Worm (Caenorhabditis elegans) whole organism, L4 larva: ENCODE results near the gene npr-8.
"Not testable (repeated sequence)": the region's sequence is repeated elsewhere in the genome, so short reads cannot be mapped to it uniquely, and the experiment has no call there.

ENCODE experiments used
- F10B5.3 ChIP-seq: sonication (generic microtip); optimal IDR thresholded peaks from 2 replicates; lab custom pipeline; 2016; ENCODE audit warnings: mild to moderate bottlenecking, missing genetic modification characterization, missing compliant biosample characterization
- R02D3.7 ChIP-seq: fragments of 150-350 bp; sonication (generic microtip); optimal IDR thresholded peaks from 3 replicates; lab custom pipeline; 2014; ENCODE audit warnings: missing biosample characterization, missing genetic modification characterization
- Y75B8A.6 ChIP-seq: fragments of 200-800 bp; sonication (Bioruptor generic); IDR thresholded peaks from 2 replicates; pipeline ENCODE4 v1.3.6; 2022; ENCODE audit warnings: missing genetic modification reagents, missing genetic modification characterization, missing compliant biosample characterization
- ZK337.2 ChIP-seq: fragments of 200-800 bp; sonication (Bioruptor generic); IDR thresholded peaks from 2 replicates; pipeline ENCODE4 v1.3.6; 2022; ENCODE audit warnings: missing genetic modification reagents, missing genetic modification characterization, missing compliant biosample characterization
- aly-2 ChIP-seq: sonication (generic microtip); optimal IDR thresholded peaks from 2 replicates; lab custom pipeline; 2018; ENCODE audit warnings: missing biosample characterization, missing genetic modification characterization
- attf-4 ChIP-seq: sonication (generic microtip); optimal IDR thresholded peaks from 3 replicates; lab custom pipeline; 2017; ENCODE audit warnings: missing biosample characterization, missing genetic modification characterization
- ceh-32 ChIP-seq: sonication (generic microtip); optimal IDR thresholded peaks from 2 replicates; lab custom pipeline; 2016; ENCODE audit warnings: mild to moderate bottlenecking, missing genetic modification characterization, missing compliant biosample characterization; ENCODE audit not compliant: poor library complexity
- ceh-44 ChIP-seq: fragments of 200-800 bp; sonication (Bioruptor generic); IDR thresholded peaks from 2 replicates; pipeline ENCODE4 v1.3.6; 2022; ENCODE audit warnings: missing genetic modification reagents, missing genetic modification characterization, missing compliant biosample characterization
- daf-16 ChIP-seq, 3 experiments: sonication (generic microtip); optimal IDR thresholded peaks; 2 replicates each; lab custom pipeline; 2016 to 2017; ENCODE audit warnings: missing genetic modification characterization in 3 of 3, missing genetic modification reagents in 3 of 3, mild to moderate bottlenecking in 2 of 3, missing compliant biosample characterization in 2 of 3, missing biosample characterization in 1 of 3, moderate library complexity in 1 of 3
- daf-8 ChIP-seq: fragments of 200-800 bp; sonication (Bioruptor generic); IDR thresholded peaks from 2 replicates; pipeline ENCODE4 v1.3.6; 2022; ENCODE audit warnings: missing genetic modification characterization, missing compliant biosample characterization
- dmd-6 ChIP-seq: fragments of 200-800 bp; sonication (Bioruptor generic); IDR thresholded peaks from 2 replicates; pipeline ENCODE4 v1.3.6; 2022; ENCODE audit warnings: missing genetic modification reagents, missing genetic modification characterization, missing compliant biosample characterization
- duxl-1 ChIP-seq: sonication (generic microtip); optimal IDR thresholded peaks from 2 replicates; lab custom pipeline; 2016; ENCODE audit warnings: mild to moderate bottlenecking, missing genetic modification characterization, moderate library complexity, missing compliant biosample characterization; ENCODE audit not compliant: poor library complexity
- dve-1 ChIP-seq: sonication (generic microtip); optimal IDR thresholded peaks from 2 replicates; lab custom pipeline; 2017; ENCODE audit warnings: antibody characterized with exemption, mild to moderate bottlenecking, missing genetic modification characterization, missing compliant biosample characterization; ENCODE audit not compliant: insufficient read depth
- egl-43 ChIP-seq: fragments of 200-800 bp; sonication (Bioruptor generic); IDR thresholded peaks from 2 replicates; pipeline ENCODE4 v1.3.6; 2022; ENCODE audit warnings: missing genetic modification reagents, missing genetic modification characterization, missing compliant biosample characterization
- gei-8 ChIP-seq: fragments of 200-800 bp; sonication (Bioruptor generic); optimal IDR thresholded peaks from 2 replicates; lab custom pipeline; 2018; ENCODE audit warnings: mild to moderate bottlenecking, missing genetic modification characterization, missing compliant biosample characterization
- hlh-30 ChIP-seq: sonication (generic microtip); optimal IDR thresholded peaks from 2 replicates; lab custom pipeline; 2017; ENCODE audit warnings: antibody characterized with exemption, mild to moderate bottlenecking, missing genetic modification characterization, missing compliant biosample characterization; ENCODE audit not compliant: insufficient read depth
- lim-7 ChIP-seq: fragments of 200-800 bp; sonication (Bioruptor generic); IDR thresholded peaks from 2 replicates; pipeline ENCODE4 v1.3.6; 2022; ENCODE audit warnings: missing genetic modification characterization, missing compliant biosample characterization
- lin-29 ChIP-seq: fragments of 200-800 bp; sonication (Bioruptor generic); IDR thresholded peaks from 2 replicates; pipeline ENCODE4 v1.3.6; 2022; ENCODE audit warnings: missing genetic modification reagents, missing genetic modification characterization, missing compliant biosample characterization
- lin-39 ChIP-seq: fragments of 150-350 bp; optimal IDR thresholded peaks from 2 replicates; lab custom pipeline; 2014; ENCODE audit warnings: missing biosample characterization, missing genetic modification reagents, missing genetic modification characterization
- lsy-2 ChIP-seq, 2 experiments: fragments of 150-350 bp in 1 of 2; sonication (generic microtip) in 1 of 2; optimal IDR thresholded peaks; 2 replicates each; lab custom pipeline; 2014 to 2017; ENCODE audit warnings: missing biosample characterization in 2 of 2, missing genetic modification characterization in 2 of 2
- madf-9 ChIP-seq: fragments of 200-800 bp; sonication (Bioruptor generic); conservative IDR thresholded peaks from 2 replicates; pipeline ENCODE4 v1.3.6; 2022; ENCODE audit warnings: missing genetic modification reagents, missing genetic modification characterization, missing compliant biosample characterization
- nhr-10 ChIP-seq: fragments of 150-350 bp; optimal IDR thresholded peaks from 2 replicates; lab custom pipeline; 2014; ENCODE audit warnings: missing biosample characterization, missing genetic modification characterization
- nhr-102 ChIP-seq: sonication (generic microtip); optimal IDR thresholded peaks from 2 replicates; lab custom pipeline; 2016; ENCODE audit warnings: mild to moderate bottlenecking, missing genetic modification characterization, moderate library complexity, missing compliant biosample characterization
- nhr-11 ChIP-seq: fragments of 150-350 bp; optimal IDR thresholded peaks from 2 replicates; lab custom pipeline; 2014; ENCODE audit warnings: missing biosample characterization, missing genetic modification characterization
- nhr-28 ChIP-seq: fragments of 150-350 bp; optimal IDR thresholded peaks from 2 replicates; lab custom pipeline; 2014; ENCODE audit warnings: missing biosample characterization, missing genetic modification characterization
- nhr-41 ChIP-seq: fragments of 200-800 bp; sonication (Bioruptor generic); IDR thresholded peaks from 2 replicates; pipeline ENCODE4 v1.3.6; 2022; ENCODE audit warnings: missing genetic modification reagents, missing genetic modification characterization, missing compliant biosample characterization
- nhr-48 ChIP-seq: sonication (generic microtip); optimal IDR thresholded peaks from 2 replicates; lab custom pipeline; 2016; ENCODE audit warnings: mild to moderate bottlenecking, missing genetic modification characterization, missing compliant biosample characterization
- php-3 ChIP-seq: fragments of 200-800 bp; sonication (Bioruptor generic); IDR thresholded peaks from 2 replicates; pipeline ENCODE4 v1.3.6; 2022; ENCODE audit warnings: missing genetic modification reagents, missing genetic modification characterization, missing compliant biosample characterization
- pqm-1 ChIP-seq: sonication (generic microtip); optimal IDR thresholded peaks from 2 replicates; lab custom pipeline; 2017; ENCODE audit warnings: missing biosample characterization, missing genetic modification characterization
- rbr-2 ChIP-seq: sonication (generic microtip); optimal IDR thresholded peaks from 2 replicates; lab custom pipeline; 2016; ENCODE audit warnings: missing genotype, missing genetic modification characterization, missing compliant biosample characterization
- sdz-12 ChIP-seq: fragments of 200-800 bp; sonication (Bioruptor generic); optimal IDR thresholded peaks from 2 replicates; lab custom pipeline; 2018; ENCODE audit warnings: mild to moderate bottlenecking, missing genetic modification characterization, missing compliant biosample characterization
- spr-3 ChIP-seq: fragments of 200-800 bp; sonication (Bioruptor generic); optimal IDR thresholded peaks from 2 replicates; lab custom pipeline; 2018; ENCODE audit warnings: mild to moderate bottlenecking, missing genetic modification characterization, missing compliant biosample characterization
- zfp-3 ChIP-seq: fragments of 200-800 bp; sonication (Bioruptor generic); conservative IDR thresholded peaks from 2 replicates; pipeline ENCODE4 v1.3.6; 2022; ENCODE audit warnings: missing genetic modification reagents, missing genetic modification characterization, missing compliant biosample characterization

npr-8 gene

DNA sequence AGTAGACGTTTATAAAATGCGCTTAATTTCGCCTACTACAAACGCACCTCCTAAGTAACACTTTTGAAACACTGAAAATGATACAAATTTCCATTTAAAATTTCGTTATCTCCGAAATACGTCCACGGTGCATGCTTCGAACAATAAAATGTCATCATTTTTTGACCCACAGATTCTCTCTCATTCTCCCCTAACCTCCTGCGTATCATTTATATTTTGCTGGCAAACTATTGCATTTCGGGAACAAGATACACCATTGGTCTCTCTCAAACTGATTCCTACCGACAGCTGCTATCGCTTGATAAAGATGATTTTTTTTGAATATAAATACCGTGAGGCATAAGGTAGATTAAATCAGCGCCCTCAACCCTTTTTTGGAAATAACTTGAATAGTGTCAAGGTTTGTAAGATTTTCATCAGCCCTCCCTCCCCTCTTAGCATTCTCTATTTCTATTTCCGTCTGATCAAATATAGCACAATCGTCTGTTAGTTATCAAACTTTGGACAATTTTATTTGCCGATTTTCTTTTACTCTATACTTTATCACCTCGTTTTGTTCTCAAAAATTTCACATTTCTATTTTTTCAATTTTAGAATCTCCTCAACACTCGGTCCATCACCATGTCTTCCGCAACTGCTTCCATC lies 36.1 kb upstream of the npr-8 start, which contains the start of gene C07D8.6 (continued):
- no peak for TF ChIP-seq lin-29
- peak; percentile 17 for TF ChIP-seq nhr-11 (tag; lab: Kevin White, UChicago)
- TF ChIP-seq ceh-44 (GFP tag; lab: Robert Waterston, UW) = no peak
- no peak for TF ChIP-seq spr-3 (GFP tag; lab: Kevin White, UChicago)

ce11 chrX:7343218-7343617 lies 33.9 kb upstream of the npr-8 start:
- peak; percentile 8 for TF ChIP-seq hlh-30 (tag; lab: Kevin White, UChicago)
- peak; percentile 63 for TF ChIP-seq nhr-28 (tag; lab: Kevin White, UChicago)
- TF ChIP-seq dve-1 (tag; lab: Kevin White, UChicago) = peak; percentile 2
- TF ChIP-seq daf-16 (GFP tag; optimal IDR thresholded peaks at IDR 0.05; lab: Kevin White, UChicago) = no peak
- peak; percentile 90 for TF ChIP-seq daf-16 (tag; optimal IDR thresholded peaks at IDR 0.05; lab: Kevin White, UChicago)
- TF ChIP-seq nhr-41 (GFP tag; lab: Robert Waterston, UW) = no peak
- peak; percentile 80 for TF ChIP-seq pqm-1

DNA sequence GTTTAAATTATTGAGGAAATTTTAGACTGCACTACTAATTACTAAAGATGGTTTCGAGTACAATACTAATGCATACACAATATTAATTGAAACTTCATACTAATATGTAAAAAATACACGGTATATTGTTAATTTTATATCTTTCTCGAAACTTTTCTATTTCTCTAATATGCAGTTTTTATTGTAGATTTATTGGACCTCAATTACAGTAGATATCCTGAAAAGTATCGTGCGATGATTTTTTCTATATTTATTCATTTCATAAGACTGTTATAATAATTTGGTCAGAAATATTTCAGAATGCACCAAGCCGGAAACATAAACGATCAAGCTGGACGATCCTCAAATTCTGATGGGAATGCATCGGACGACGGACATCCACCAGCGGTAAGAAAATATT lies 33.4 kb upstream of the npr-8 start, which contains the start of gene C07D8.5:
C07D8.5 (plus strand) TSS at position 301 of the 400 bp plus-strand sequence.
- no peak for TF ChIP-seq Y75B8A.6 (GFP tag; lab: Robert Waterston, UW)
- no peak for TF ChIP-seq egl-43 (GFP tag; lab: Robert Waterston, UW)
- no peak for TF ChIP-seq duxl-1 (tag; lab: Kevin White, UChicago)
- TF ChIP-seq attf-4 (tag; lab: Kevin White, UChicago) = no peak
- TF ChIP-seq nhr-102 (tag; lab: Kevin White, UChicago) = no peak
- no peak for TF ChIP-seq madf-9 (GFP tag; lab: Robert Waterston, UW)
- no peak for TF ChIP-seq sdz-12
- TF ChIP-seq nhr-11 (tag; lab: Kevin White, UChicago) = no peak
- TF ChIP-seq lsy-2 (tag; optimal IDR thresholded peaks at IDR 0.05; lab: Kevin White, UChicago) = no peak
- TF ChIP-seq R02D3.7 (tag; lab: Kevin White, UChicago) = no peak
- no peak for TF ChIP-seq nhr-10
- no peak for TF ChIP-seq zfp-3
- TF ChIP-seq daf-8 (GFP tag; lab: Robert Waterston, UW) = no peak
- TF ChIP-seq rbr-2 (tag; lab: Kevin White, UChicago) = no peak
- no peak for TF ChIP-seq gei-8 (GFP tag; lab: Kevin White, UChicago)
- TF ChIP-seq dmd-6 = no peak
- no peak for TF ChIP-seq F10B5.3 (tag; lab: Kevin White, UChicago)
- TF ChIP-seq nhr-48 (tag; lab: Kevin White, UChicago) = no peak

ce11 chrX:7365267-7365666 lies 11.8 kb upstream of the npr-8 start, which contains the start of gene C56G3.2:
TSS of gene C56G3.2 (plus strand) at chrX:7365567.
- not testable (repeated sequence) for TF ChIP-seq lin-39 (tag; lab: Kevin White, UChicago); ceh-44 (GFP tag; lab: Robert Waterston, UW); php-3

ce11 chrX:7369770-7370169 lies 7.3 kb upstream of the npr-8 start:
- TF ChIP-seq lim-7 (GFP tag; lab: Robert Waterston, UW) (no peak), rbr-2 (tag; lab: Kevin White, UChicago) (no peak), aly-2 (tag; lab: Kevin White, UChicago) (no peak), nhr-28 (tag; lab: Kevin White, UChicago) (no peak), ceh-32 (tag; lab: Kevin White, UChicago) (no peak), pqm-1 (no peak), ZK337.2 (GFP tag; lab: Robert Waterston, UW) (no peak), daf-16 (GFP tag; optimal IDR thresholded peaks at IDR 0.05; lab: Kevin White, UChicago) (no peak), daf-16 (tag; optimal IDR thresholded peaks at IDR 0.05; lab: Kevin White, UChicago) (no peak)
